Fruit fly (Drosophila melanogaster): ENCODE results near the gene CG14210.

Gene CG14210

DNA sequence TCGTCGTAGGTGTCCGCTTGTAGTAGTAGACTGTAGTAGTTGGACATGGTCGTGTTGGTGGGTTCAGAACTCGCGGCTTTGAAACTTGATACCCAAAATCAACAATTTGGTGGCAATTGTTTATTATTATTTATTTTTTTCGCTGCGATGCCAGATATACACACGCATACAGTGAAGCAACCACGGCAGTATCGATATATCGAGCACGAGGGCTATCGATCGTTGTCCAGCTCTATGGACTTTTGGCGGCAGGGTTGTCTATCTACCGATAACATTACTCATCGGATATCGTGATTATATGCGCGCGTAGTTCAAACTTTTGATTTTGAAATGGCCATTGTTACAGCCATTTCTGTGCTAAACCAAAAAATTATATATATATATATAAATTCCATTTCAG lies 14.4 kb upstream of the CG14210 start, which contains the start of gene CG14220 (continued):
- peak; percentile 87 for TF ChIP-seq inv (GFP tag; IDR thresholded peaks at IDR 0.05; ENCODE audit: partially characterized antibody)
- no peak for TF ChIP-seq CG10462 (GFP tag; optimal IDR thresholded peaks at IDR 0.05)
- TF ChIP-seq ken (GFP tag; IDR thresholded peaks at IDR 0.05): no peak
- TF ChIP-seq CG14860 (GFP tag; IDR thresholded peaks at IDR 0.05; ENCODE audit: partially characterized antibody): peak; percentile 90
- peak; percentile 37 for TF ChIP-seq CG17829 (tag; optimal IDR thresholded peaks at IDR 0.05)
- peak; percentile 63 for TF ChIP-seq YL-1 (GFP tag; optimal IDR thresholded peaks at IDR 0.05)
- no peak for TF ChIP-seq Fer2 (tag; optimal IDR thresholded peaks at IDR 0.05)
- TF ChIP-seq fd96Cb (tag; optimal IDR thresholded peaks at IDR 0.05): no peak
- no peak for TF ChIP-seq CG5180 (GFP tag; optimal IDR thresholded peaks at IDR 0.05)
- no peak for TF ChIP-seq pho (GFP tag; optimal IDR thresholded peaks at IDR 0.05)
- TF ChIP-seq CG3065 (GFP tag; optimal IDR thresholded peaks at IDR 0.05): no peak
- TF ChIP-seq CG11093 (GFP tag; IDR thresholded peaks at IDR 0.05): no peak
- TF ChIP-seq CrebB (tag; optimal IDR thresholded peaks at IDR 0.05): no peak
- no peak for TF ChIP-seq CG8281 (tag; optimal IDR thresholded peaks at IDR 0.05)
- TF ChIP-seq CG6272 (GFP tag; IDR thresholded peaks at IDR 0.05): no peak
- no peak for TF ChIP-seq CG17912 (GFP tag; optimal IDR thresholded peaks at IDR 0.05)
- peak; percentile 93 for TF ChIP-seq Sry-δ (GFP tag; optimal IDR thresholded peaks at IDR 0.05)
- TF ChIP-seq gt (GFP tag; IDR thresholded peaks at IDR 0.05): no peak
- peak; percentile 72 for TF ChIP-seq MBD-R2 (GFP tag; IDR thresholded peaks at IDR 0.05)
- TF ChIP-seq CG15601 (tag; optimal IDR thresholded peaks at IDR 0.05): peak; percentile 2
- no peak for TF ChIP-seq CG33557 (GFP tag; optimal IDR thresholded peaks at IDR 0.05)
- no peak for TF ChIP-seq jumu (GFP tag; optimal IDR thresholded peaks at IDR 0.05)
- TF ChIP-seq run (tag; optimal IDR thresholded peaks at IDR 0.05): no peak
- no peak for TF ChIP-seq Ets65A (GFP tag)
- TF ChIP-seq vnd (GFP tag; IDR thresholded peaks at IDR 0.05; ENCODE audit: partially characterized antibody): peak; percentile 87
- TF ChIP-seq Med (GFP tag): peak; percentile 87
- TF ChIP-seq CG9609 (GFP tag; optimal IDR thresholded peaks at IDR 0.05): no peak
- TF ChIP-seq br (optimal IDR thresholded peaks at IDR 0.05): no peak
- TF ChIP-seq ATbp (GFP tag; optimal IDR thresholded peaks at IDR 0.05): no peak
- no peak for TF ChIP-seq bab2 (GFP tag; optimal IDR thresholded peaks at IDR 0.05)
- TF ChIP-seq eyg (GFP tag; optimal IDR thresholded peaks at IDR 0.05): no peak
- no peak for TF ChIP-seq kah (GFP tag; optimal IDR thresholded peaks at IDR 0.05)
- TF ChIP-seq ewg (GFP tag; optimal IDR thresholded peaks at IDR 0.05): no peak
- no peak for TF ChIP-seq CG2875 (GFP tag; optimal IDR thresholded peaks at IDR 0.05)
- TF ChIP-seq CG7745 (tag; optimal IDR thresholded peaks at IDR 0.05): no peak
- peak; percentile 53 for TF ChIP-seq Hmr (GFP tag; optimal IDR thresholded peaks at IDR 0.05)
- no peak for TF ChIP-seq CG11695 (GFP tag; IDR thresholded peaks at IDR 0.05)
- no peak for TF ChIP-seq Doc2 (GFP tag; IDR thresholded peaks at IDR 0.05)
- TF ChIP-seq gcm2 (GFP tag; optimal IDR thresholded peaks at IDR 0.05): no peak
- TF ChIP-seq ranshi (GFP tag; IDR thresholded peaks at IDR 0.05): no peak
- TF ChIP-seq Dip3 (GFP tag; optimal IDR thresholded peaks at IDR 0.05): no peak
- TF ChIP-seq CG17359 (tag; optimal IDR thresholded peaks at IDR 0.05): no peak
- no peak for TF ChIP-seq CG15011 (GFP tag; optimal IDR thresholded peaks at IDR 0.05)
- TF ChIP-seq CG9797 (GFP tag; optimal IDR thresholded peaks at IDR 0.05): peak; percentile 39
- TF ChIP-seq pb (GFP tag; optimal IDR thresholded peaks at IDR 0.05): no peak
- no peak for TF ChIP-seq CG1792 (GFP tag; optimal IDR thresholded peaks at IDR 0.05)
- peak; percentile 87 for TF ChIP-seq Dll (GFP tag; IDR thresholded peaks at IDR 0.05; ENCODE audit: partially characterized antibody)
- no peak for TF ChIP-seq cwo (GFP tag; optimal IDR thresholded peaks at IDR 0.05)
- no peak for TF ChIP-seq az2 (GFP tag; optimal IDR thresholded peaks at IDR 0.05)
- no peak for TF ChIP-seq twi (tag; optimal IDR thresholded peaks at IDR 0.05)
- TF ChIP-seq CG11456 (GFP tag; IDR thresholded peaks at IDR 0.05): no peak
- no peak for TF ChIP-seq psq (GFP tag; optimal IDR thresholded peaks at IDR 0.05)

All from whole organism, embryonic.